Worm (Caenorhabditis elegans): Measurements from ENCODE around the gene mua-3.

ce11 chrIII:10231641-10232040 lies 71.1 kb downstream of the mua-3 start:
- TF ChIP-seq eyg-1 (tag; optimal IDR thresholded peaks at IDR 0.05) (no peak), syd-9 (tag; optimal IDR thresholded peaks at IDR 0.05) (no peak), mec-3 (tag; optimal IDR thresholded peaks at IDR 0.05; ENCODE audit: borderline replicate concordance) (no peak), F13H6.1 (tag; optimal IDR thresholded peaks at IDR 0.05) (no peak), sox-4 (tag; optimal IDR thresholded peaks at IDR 0.05) (no peak), fax-1 (tag; optimal IDR thresholded peaks at IDR 0.05) (no peak), fkh-10 (GFP tag; optimal IDR thresholded peaks at IDR 0.05) (no peak), ama-1 (optimal IDR thresholded peaks at IDR 0.05) (no peak), dmd-4 (tag; optimal IDR thresholded peaks at IDR 0.05; ENCODE audit: borderline replicate concordance) (no peak), ceh-45 (GFP tag; IDR thresholded peaks at IDR 0.05) (no peak), zip-5 (tag; optimal IDR thresholded peaks at IDR 0.05) (no peak), nhr-11 (tag; optimal IDR thresholded peaks at IDR 0.05) (no peak)
